Worm (Caenorhabditis elegans): ENCODE measurements around the gene nmy-3.
A peak's percentile ranks its signal among the peaks of the same experiment; 100 is the strongest.
"Not testable (repeated sequence)": the region's sequence is repeated elsewhere in the genome, so short reads cannot be mapped to it uniquely, and the experiment has no call there.

nmy-3 gene

ce11 chrIV:9263812-9264320, 10.4 kb upstream of the nmy-3 start, which contains the start of gene flh-1:
Gene flh-1 (minus strand): TSS chrIV:9264270.
- TF ChIP-seq B0310.2 (tag; optimal IDR thresholded peaks at IDR 0.05) (no peak), tbx-11 (GFP tag; IDR thresholded peaks at IDR 0.05) (no peak), tbx-37 (GFP tag; conservative IDR thresholded peaks at IDR 0.05) (no peak), tra-4 (tag; optimal IDR thresholded peaks at IDR 0.05) (no peak), scrt-1 (GFP tag; IDR thresholded peaks at IDR 0.05) (no peak), hnd-1 (tag; optimal IDR thresholded peaks at IDR 0.05) (no peak), F13C5.2 (tag; optimal IDR thresholded peaks at IDR 0.05) (peak; percentile 15), hmg-4 (GFP tag; optimal IDR thresholded peaks at IDR 0.05) (peak; percentile 86), pes-1 (GFP tag; IDR thresholded peaks at IDR 0.05) (no peak), ama-1 (optimal IDR thresholded peaks at IDR 0.05) (no peak), flt-1 (GFP tag; IDR thresholded peaks at IDR 0.05) (no peak), ceh-13 (GFP tag; optimal IDR thresholded peaks at IDR 0.05) (no peak), aly-1 (tag; optimal IDR thresholded peaks at IDR 0.05) (peak; percentile 47), ets-7 (tag; optimal IDR thresholded peaks at IDR 0.05) (no peak), hmbx-1 (tag; optimal IDR thresholded peaks at IDR 0.05) (no peak), sea-1 (GFP tag; conservative IDR thresholded peaks at IDR 0.05) (peak; percentile 82), ceh-36 (tag; optimal IDR thresholded peaks at IDR 0.05) (peak; percentile 70)

- TF ChIP-seq pes-1 (GFP tag; IDR thresholded peaks at IDR 0.05) = no peak
- TF ChIP-seq hmg-4 (GFP tag; optimal IDR thresholded peaks at IDR 0.05) = no peak
- TF ChIP-seq B0310.2 (tag; optimal IDR thresholded peaks at IDR 0.05) = no peak
- no peak for TF ChIP-seq sea-1 (GFP tag; conservative IDR thresholded peaks at IDR 0.05)
- TF ChIP-seq tbx-11 (GFP tag; IDR thresholded peaks at IDR 0.05) = no peak
- no peak for TF ChIP-seq F13C5.2 (tag; optimal IDR thresholded peaks at IDR 0.05)
- TF ChIP-seq ama-1 (optimal IDR thresholded peaks at IDR 0.05) = no peak
- no peak for TF ChIP-seq hnd-1 (tag; optimal IDR thresholded peaks at IDR 0.05)
- no peak for TF ChIP-seq hmbx-1 (tag; optimal IDR thresholded peaks at IDR 0.05)
- no peak for TF ChIP-seq tbx-37 (GFP tag; conservative IDR thresholded peaks at IDR 0.05)
- no peak for TF ChIP-seq ceh-13 (GFP tag; optimal IDR thresholded peaks at IDR 0.05)
- no peak for TF ChIP-seq scrt-1 (GFP tag; IDR thresholded peaks at IDR 0.05)
- no peak for TF ChIP-seq flt-1 (GFP tag; IDR thresholded peaks at IDR 0.05)
These were observed 9.8 kb upstream of the nmy-3 start for ce11 chrIV:9264513-9264912.

ce11 chrIV:9266464-9266863, 7.8 kb upstream of the nmy-3 start, which contains the start of gene Y11D7A.19:
Gene Y11D7A.19 (minus strand): TSS chrIV:9266564.
- no peak for TF ChIP-seq ceh-36 (tag; optimal IDR thresholded peaks at IDR 0.05)

- TF ChIP-seq hmg-4 (GFP tag; optimal IDR thresholded peaks at IDR 0.05) (peak; percentile 72), pes-1 (GFP tag; IDR thresholded peaks at IDR 0.05) (0 out of 2 replicates have a peak, but pooled peaks have one; percentile 13), aly-1 (tag; optimal IDR thresholded peaks at IDR 0.05) (no peak)
These were observed 6.7 kb upstream of the nmy-3 start for ce11 chrIV:9267581-9267980.

- TF ChIP-seq ets-7 (tag; optimal IDR thresholded peaks at IDR 0.05) (no peak), flt-1 (GFP tag; IDR thresholded peaks at IDR 0.05) (peak; percentile 58), B0310.2 (tag; optimal IDR thresholded peaks at IDR 0.05) (no peak), pes-1 (GFP tag; IDR thresholded peaks at IDR 0.05) (no peak), sea-1 (GFP tag; conservative IDR thresholded peaks at IDR 0.05) (no peak; the same call in 1 of the 2 replicates), ama-1 (optimal IDR thresholded peaks at IDR 0.05) (no peak), scrt-1 (GFP tag; IDR thresholded peaks at IDR 0.05) (peak; percentile 67; the same call in 1 of the 2 replicates), tbx-37 (GFP tag; conservative IDR thresholded peaks at IDR 0.05) (no peak), hmbx-1 (tag; optimal IDR thresholded peaks at IDR 0.05) (no peak), tbx-11 (GFP tag; IDR thresholded peaks at IDR 0.05) (no peak), ceh-13 (GFP tag; optimal IDR thresholded peaks at IDR 0.05) (no peak), hmg-4 (GFP tag; optimal IDR thresholded peaks at IDR 0.05) (no peak), hnd-1 (tag; optimal IDR thresholded peaks at IDR 0.05) (no peak), ceh-36 (tag; optimal IDR thresholded peaks at IDR 0.05) (no peak), F13C5.2 (tag; optimal IDR thresholded peaks at IDR 0.05) (no peak), aly-1 (tag; optimal IDR thresholded peaks at IDR 0.05) (peak; percentile 77), tra-4 (tag; optimal IDR thresholded peaks at IDR 0.05) (no peak)
These were observed 5.4 kb upstream of the nmy-3 start for ce11 chrIV:9268916-9269315.

- TF ChIP-seq ama-1 (optimal IDR thresholded peaks at IDR 0.05) = no peak
- TF ChIP-seq tra-4 (tag; optimal IDR thresholded peaks at IDR 0.05) = no peak
- no peak for TF ChIP-seq ets-7 (tag; optimal IDR thresholded peaks at IDR 0.05)
- no peak for TF ChIP-seq hnd-1 (tag; optimal IDR thresholded peaks at IDR 0.05)
- no peak for TF ChIP-seq ceh-36 (tag; optimal IDR thresholded peaks at IDR 0.05)
- no peak for TF ChIP-seq aly-1 (tag; optimal IDR thresholded peaks at IDR 0.05)
- no peak for TF ChIP-seq hmg-4 (GFP tag; optimal IDR thresholded peaks at IDR 0.05)
- TF ChIP-seq sea-1 (GFP tag; conservative IDR thresholded peaks at IDR 0.05) = no peak
- TF ChIP-seq ceh-13 (GFP tag; optimal IDR thresholded peaks at IDR 0.05) = no peak
- no peak for TF ChIP-seq pes-1 (GFP tag; IDR thresholded peaks at IDR 0.05)
- no peak for TF ChIP-seq hmbx-1 (tag; optimal IDR thresholded peaks at IDR 0.05)
- no peak for TF ChIP-seq tbx-37 (GFP tag; conservative IDR thresholded peaks at IDR 0.05)
- no peak for TF ChIP-seq tbx-11 (GFP tag; IDR thresholded peaks at IDR 0.05)
- TF ChIP-seq flt-1 (GFP tag; IDR thresholded peaks at IDR 0.05) = no peak
- no peak for TF ChIP-seq F13C5.2 (tag; optimal IDR thresholded peaks at IDR 0.05)
These were observed 4.5 kb upstream of the nmy-3 start, which contains the start of gene flh-3 for ce11 chrIV:9269796-9270195. Gene flh-3 (plus strand): TSS chrIV:9270096.

- not testable (repeated sequence) for TF ChIP-seq hnd-1 (tag; optimal IDR thresholded peaks at IDR 0.05); tbx-11 (GFP tag; IDR thresholded peaks at IDR 0.05); flt-1 (GFP tag; IDR thresholded peaks at IDR 0.05)
These were observed 12.0 kb downstream of the nmy-3 start, which contains the start of gene nhr-267 for ce11 chrIV:9286305-9286704. Gene nhr-267 (minus strand): TSS chrIV:9286405.

ce11 chrIV:9289635-9290034, 15.4 kb downstream of the nmy-3 start:
- TF ChIP-seq ceh-13 (GFP tag; optimal IDR thresholded peaks at IDR 0.05) = no peak
- no peak for TF ChIP-seq hnd-1 (tag; optimal IDR thresholded peaks at IDR 0.05)
- no peak for TF ChIP-seq F13C5.2 (tag; optimal IDR thresholded peaks at IDR 0.05)
- no peak for TF ChIP-seq hmg-4 (GFP tag; optimal IDR thresholded peaks at IDR 0.05)
- TF ChIP-seq hmbx-1 (tag; optimal IDR thresholded peaks at IDR 0.05) = no peak
- no peak for TF ChIP-seq B0310.2 (tag; optimal IDR thresholded peaks at IDR 0.05)
- TF ChIP-seq scrt-1 (GFP tag; IDR thresholded peaks at IDR 0.05) = no peak
- TF ChIP-seq pes-1 (GFP tag; IDR thresholded peaks at IDR 0.05) = no peak
- TF ChIP-seq flt-1 (GFP tag; IDR thresholded peaks at IDR 0.05) = no peak
- TF ChIP-seq ceh-36 (tag; optimal IDR thresholded peaks at IDR 0.05) = no peak
- TF ChIP-seq tra-4 (tag; optimal IDR thresholded peaks at IDR 0.05) = no peak
- TF ChIP-seq ama-1 (optimal IDR thresholded peaks at IDR 0.05) = no peak
- no peak for TF ChIP-seq ets-7 (tag; optimal IDR thresholded peaks at IDR 0.05)
- no peak for TF ChIP-seq tbx-37 (GFP tag; conservative IDR thresholded peaks at IDR 0.05)
- no peak for TF ChIP-seq aly-1 (tag; optimal IDR thresholded peaks at IDR 0.05)
- no peak for TF ChIP-seq tbx-11 (GFP tag; IDR thresholded peaks at IDR 0.05)
- TF ChIP-seq sea-1 (GFP tag; conservative IDR thresholded peaks at IDR 0.05) = no peak
